Worm (Caenorhabditis elegans) whole organism, L4 larva: Measurements from ENCODE around the gene swd-2.1.

Source experiments
- R02D3.7 ChIP-seq: fragments of 150-350 bp; sonication (generic microtip); optimal IDR thresholded peaks from 3 replicates; lab custom pipeline; 2014; ENCODE audit warnings: missing biosample characterization, missing genetic modification characterization
- Y5F2A.4 ChIP-seq: fragments of 200-800 bp; sonication (Bioruptor generic); optimal IDR thresholded peaks from 2 replicates; lab custom pipeline; 2018; ENCODE audit warnings: mild to moderate bottlenecking, missing genetic modification characterization, missing compliant biosample characterization
- ceh-44 ChIP-seq: fragments of 200-800 bp; sonication (Bioruptor generic); IDR thresholded peaks from 2 replicates; pipeline ENCODE4 v1.3.6; 2022; ENCODE audit warnings: missing genetic modification reagents, missing genetic modification characterization, missing compliant biosample characterization
- dmd-8 ChIP-seq: fragments of 200-800 bp; sonication (Bioruptor generic); IDR thresholded peaks from 2 replicates; pipeline ENCODE4 v1.3.6; 2022; ENCODE audit warnings: missing genetic modification characterization, missing compliant biosample characterization
- lsy-2 ChIP-seq, 2 experiments: fragments of 150-350 bp in 1 of 2; sonication (generic microtip) in 1 of 2; optimal IDR thresholded peaks; 2 replicates each; lab custom pipeline; 2014 to 2017; ENCODE audit warnings: missing biosample characterization in 2 of 2, missing genetic modification characterization in 2 of 2
- nhr-77 ChIP-seq: fragments of 150-350 bp; optimal IDR thresholded peaks from 2 replicates; lab custom pipeline; 2014; ENCODE audit warnings: missing biosample characterization, missing genetic modification characterization
- saeg-2 ChIP-seq: fragments of 200-800 bp; sonication (Bioruptor generic); IDR thresholded peaks from 2 replicates; pipeline ENCODE4 v1.3.6; 2022; ENCODE audit warnings: missing genetic modification reagents, missing genetic modification characterization, missing compliant biosample characterization
- snpc-1.2 ChIP-seq: fragments of 200-800 bp; sonication (Bioruptor generic); IDR thresholded peaks from 2 replicates; pipeline ENCODE4 v1.3.6; 2022; ENCODE audit warnings: missing genetic modification reagents, missing genetic modification characterization, missing compliant biosample characterization
- tra-1 ChIP-seq: fragments of 200-800 bp; sonication (Bioruptor generic); IDR thresholded peaks from 2 replicates; pipeline ENCODE4 v1.3.6; 2022; ENCODE audit warnings: missing genetic modification reagents, missing genetic modification characterization, missing compliant biosample characterization
- vab-7 ChIP-seq: fragments of 200-800 bp; sonication (Bioruptor generic); IDR thresholded peaks from 2 replicates; pipeline ENCODE4 v1.3.6; 2022; ENCODE audit warnings: missing genetic modification reagents, missing genetic modification characterization, missing compliant biosample characterization
- zag-1 ChIP-seq: fragments of 150-350 bp; optimal IDR thresholded peaks from 2 replicates; lab custom pipeline; 2014; ENCODE audit warnings: missing biosample characterization, missing genetic modification characterization

The swd-2.1 gene

DNA sequence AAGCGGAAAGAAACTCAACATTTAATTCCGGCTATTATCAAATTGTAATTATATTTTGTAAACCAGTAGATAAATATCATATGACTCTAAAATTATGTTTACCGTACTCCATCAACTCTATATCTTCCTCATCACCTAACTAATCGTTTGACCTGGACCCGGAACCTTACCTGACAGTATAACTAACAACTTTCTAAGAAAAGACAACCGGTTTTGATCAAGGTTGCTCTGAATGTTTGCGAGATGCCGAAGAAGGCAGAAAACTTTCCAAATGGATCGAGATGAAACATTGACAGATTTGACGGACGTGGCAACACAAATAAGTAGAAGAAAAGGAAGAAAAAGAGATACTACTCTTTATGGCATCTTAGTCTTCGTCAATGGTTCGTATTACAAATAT is 48.8 kb downstream of the swd-2.1 start:
- TF ChIP-seq R02D3.7 (tag; lab: Kevin White, UChicago), result no peak
- no peak for TF ChIP-seq vab-7
- TF ChIP-seq tra-1 (GFP tag; lab: Robert Waterston, UW), result no peak
- no peak for TF ChIP-seq saeg-2 (GFP tag; lab: Robert Waterston, UW)
- no peak for TF ChIP-seq Y5F2A.4 (GFP tag; lab: Kevin White, UChicago)
- no peak for TF ChIP-seq zag-1 (tag; lab: Kevin White, UChicago)
- no peak for TF ChIP-seq nhr-77 (tag; lab: Kevin White, UChicago)
- TF ChIP-seq dmd-8 (GFP tag; lab: Robert Waterston, UW), result no peak
- no peak for TF ChIP-seq lsy-2 (tag; optimal IDR thresholded peaks at IDR 0.05; lab: Kevin White, UChicago)
- no peak for TF ChIP-seq snpc-1.2 (GFP tag; lab: Robert Waterston, UW)
- no peak for TF ChIP-seq ceh-44 (GFP tag; lab: Robert Waterston, UW)
